Worm (Caenorhabditis elegans) whole organism, L3 larva: ENCODE measurements around the gene txt-14.

Experiments
- R02D3.7 ChIP-seq: fragments of 150-350 bp; optimal IDR thresholded peaks from 2 replicates; lab custom pipeline; 2014; ENCODE audit warnings: missing biosample characterization, missing genetic modification characterization
- aly-2 ChIP-seq: fragments of 150-350 bp; optimal IDR thresholded peaks from 2 replicates; lab custom pipeline; 2014; ENCODE audit warnings: missing biosample characterization, missing genetic modification characterization
- ceh-16 ChIP-seq: sonication (generic microtip); optimal IDR thresholded peaks from 2 replicates; lab custom pipeline; 2017; ENCODE audit warnings: missing biosample characterization, missing genetic modification characterization
- ceh-28 ChIP-seq: fragments of 150-350 bp; optimal IDR thresholded peaks from 2 replicates; lab custom pipeline; 2014; ENCODE audit warnings: missing biosample characterization, missing genetic modification reagents, missing genetic modification characterization
- ceh-82 ChIP-seq: fragments of 150-350 bp; optimal IDR thresholded peaks from 2 replicates; lab custom pipeline; 2014; ENCODE audit warnings: missing biosample characterization, missing genetic modification characterization
- daf-12 ChIP-seq: fragments of 150-350 bp; optimal IDR thresholded peaks from 2 replicates; lab custom pipeline; 2014; ENCODE audit warnings: missing biosample characterization, missing genetic modification reagents, missing genetic modification characterization
- egl-27 ChIP-seq: sonication (generic microtip); optimal IDR thresholded peaks from 4 replicates; lab custom pipeline; 2017; ENCODE audit warnings: missing biosample characterization, missing genetic modification reagents, missing genetic modification characterization
- egl-5 ChIP-seq: fragments of 150-350 bp; optimal IDR thresholded peaks from 2 replicates; lab custom pipeline; 2017; ENCODE audit warnings: missing biosample characterization, missing genetic modification reagents, missing genetic modification characterization, inconsistent platforms
- elt-2 ChIP-seq: sonication (generic microtip); optimal IDR thresholded peaks from 2 replicates; lab custom pipeline; 2016; ENCODE audit warnings: missing genetic modification reagents, mild to moderate bottlenecking, missing genetic modification characterization, missing compliant biosample characterization
- fkh-10 ChIP-seq: sonication (generic microtip); optimal IDR thresholded peaks from 2 replicates; lab custom pipeline; 2017; ENCODE audit warnings: missing biosample characterization, missing genetic modification reagents, missing genetic modification characterization
- fkh-2 ChIP-seq: fragments of 150-350 bp; optimal IDR thresholded peaks from 2 replicates; lab custom pipeline; 2014; ENCODE audit warnings: missing biosample characterization, missing genetic modification reagents, missing genetic modification characterization
- hmg-11 ChIP-seq: sonication (generic microtip); optimal IDR thresholded peaks from 2 replicates; lab custom pipeline; 2016; ENCODE audit warnings: missing genetic modification characterization, missing compliant biosample characterization
- jun-1 ChIP-seq: fragments of 150-350 bp; optimal IDR thresholded peaks from 2 replicates; lab custom pipeline; 2014; ENCODE audit warnings: missing biosample characterization, missing genetic modification reagents, missing genetic modification characterization
- lin-15B ChIP-seq: fragments of 150-350 bp; optimal IDR thresholded peaks from 2 replicates; lab custom pipeline; 2014; ENCODE audit warnings: missing biosample characterization, missing genetic modification characterization
- lin-39 ChIP-seq: fragments of 150-350 bp; optimal IDR thresholded peaks from 2 replicates; lab custom pipeline; 2018; ENCODE audit warnings: missing biosample characterization, missing genetic modification reagents, missing genetic modification characterization
- lsy-12 ChIP-seq: sonication (generic microtip); optimal IDR thresholded peaks from 2 replicates; lab custom pipeline; 2016; ENCODE audit warnings: mild to moderate bottlenecking, missing genetic modification characterization, missing compliant biosample characterization
- mdl-1 ChIP-seq: fragments of 150-350 bp; optimal IDR thresholded peaks from 2 replicates; lab custom pipeline; 2014; ENCODE audit warnings: missing biosample characterization, missing genetic modification characterization
- mml-1 ChIP-seq: fragments of 150-350 bp; sonication (generic microtip); optimal IDR thresholded peaks from 3 replicates; lab custom pipeline; 2014; ENCODE audit warnings: missing biosample characterization, missing genetic modification characterization
- nfya-1 ChIP-seq: sonication (generic microtip); optimal IDR thresholded peaks from 2 replicates; lab custom pipeline; 2017; ENCODE audit warnings: missing genetic modification characterization, mild to moderate bottlenecking, missing compliant biosample characterization, antibody characterized with exemption, moderate library complexity; ENCODE audit not compliant: insufficient read depth
- nhr-11 ChIP-seq: fragments of 150-350 bp; optimal IDR thresholded peaks from 2 replicates; lab custom pipeline; 2014; ENCODE audit warnings: missing biosample characterization, missing genetic modification characterization
- nhr-12 ChIP-seq: fragments of 150-350 bp; optimal IDR thresholded peaks from 2 replicates; lab custom pipeline; 2014; ENCODE audit warnings: missing biosample characterization, missing genetic modification characterization
- nhr-23 ChIP-seq: fragments of 150-350 bp; optimal IDR thresholded peaks from 2 replicates; lab custom pipeline; 2014; ENCODE audit warnings: missing biosample characterization, missing genetic modification reagents, missing genetic modification characterization
- nhr-237 ChIP-seq: fragments of 150-350 bp; optimal IDR thresholded peaks from 2 replicates; lab custom pipeline; 2014; ENCODE audit warnings: missing biosample characterization, missing genetic modification characterization
- nhr-25 ChIP-seq: sonication (generic microtip); optimal IDR thresholded peaks from 2 replicates; lab custom pipeline; 2017; ENCODE audit warnings: missing biosample characterization, missing genetic modification characterization
- nhr-67 ChIP-seq: fragments of 150-350 bp; optimal IDR thresholded peaks from 2 replicates; lab custom pipeline; 2014; ENCODE audit warnings: missing biosample characterization, missing genetic modification characterization
- pha-4 ChIP-seq: fragments of 150-350 bp; optimal IDR thresholded peaks from 2 replicates; lab custom pipeline; 2014; ENCODE audit warnings: missing biosample characterization, missing genetic modification reagents, missing genetic modification characterization
- pqm-1 ChIP-seq: fragments of 150-350 bp; optimal IDR thresholded peaks from 2 replicates; lab custom pipeline; 2017; ENCODE audit warnings: missing biosample characterization, missing genetic modification characterization, inconsistent platforms
- sea-2 ChIP-seq: fragments of 150-350 bp; sonication (generic microtip); optimal IDR thresholded peaks from 4 replicates; lab custom pipeline; 2014; ENCODE audit warnings: missing biosample characterization, missing genetic modification reagents, missing genetic modification characterization
- skn-1 ChIP-seq: fragments of 150-350 bp; optimal IDR thresholded peaks from 2 replicates; lab custom pipeline; 2014; ENCODE audit warnings: missing biosample characterization, missing genetic modification characterization
- snpc-4 ChIP-seq: fragments of 150-350 bp; optimal IDR thresholded peaks from 2 replicates; lab custom pipeline; 2014; ENCODE audit warnings: missing biosample characterization, missing genetic modification characterization
- unc-39 ChIP-seq: sonication (generic microtip); optimal IDR thresholded peaks from 4 replicates; lab custom pipeline; 2017; ENCODE audit warnings: missing biosample characterization, missing genetic modification characterization
- zag-1 ChIP-seq: fragments of 150-350 bp; optimal IDR thresholded peaks from 2 replicates; lab custom pipeline; 2014; ENCODE audit warnings: missing biosample characterization, missing genetic modification characterization
- ztf-11 ChIP-seq: fragments of 150-350 bp; optimal IDR thresholded peaks from 2 replicates; lab custom pipeline; 2014; ENCODE audit warnings: missing biosample characterization, missing genetic modification characterization

The txt-14 gene

DNA sequence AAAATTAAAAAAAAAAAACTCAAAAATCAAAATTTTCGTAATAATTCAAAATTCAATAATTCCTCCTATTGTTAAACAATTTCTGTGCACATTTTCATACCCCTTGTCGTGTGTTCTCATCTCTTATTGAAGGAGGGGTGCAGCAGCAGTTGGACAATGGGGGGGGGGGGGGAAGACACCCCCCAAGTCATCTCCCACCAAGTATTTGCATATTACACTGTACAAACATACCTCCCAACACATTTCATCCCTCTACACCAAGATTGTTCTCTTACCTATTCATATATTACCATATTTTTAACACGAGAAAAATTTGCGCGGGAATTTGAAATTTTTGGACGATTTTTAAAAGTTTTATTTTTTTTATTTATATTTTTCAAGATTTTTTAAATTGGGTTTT, 13.8 kb downstream of the txt-14 start:
- peak; percentile 21 for TF ChIP-seq hmg-11 (tag; lab: Kevin White, UChicago)
- TF ChIP-seq nfya-1 = no peak
- TF ChIP-seq nhr-237 = no peak
- peak; percentile 17 for TF ChIP-seq pha-4 (tag; lab: Kevin White, UChicago)
- TF ChIP-seq fkh-2 (tag; lab: Kevin White, UChicago) = no peak
- TF ChIP-seq snpc-4 (tag; lab: Kevin White, UChicago) = no peak
- TF ChIP-seq mml-1 (tag; lab: Kevin White, UChicago) = no peak
- TF ChIP-seq unc-39 (tag; lab: Kevin White, UChicago) = no peak
- no peak for TF ChIP-seq skn-1 (tag; lab: Kevin White, UChicago)

DNA sequence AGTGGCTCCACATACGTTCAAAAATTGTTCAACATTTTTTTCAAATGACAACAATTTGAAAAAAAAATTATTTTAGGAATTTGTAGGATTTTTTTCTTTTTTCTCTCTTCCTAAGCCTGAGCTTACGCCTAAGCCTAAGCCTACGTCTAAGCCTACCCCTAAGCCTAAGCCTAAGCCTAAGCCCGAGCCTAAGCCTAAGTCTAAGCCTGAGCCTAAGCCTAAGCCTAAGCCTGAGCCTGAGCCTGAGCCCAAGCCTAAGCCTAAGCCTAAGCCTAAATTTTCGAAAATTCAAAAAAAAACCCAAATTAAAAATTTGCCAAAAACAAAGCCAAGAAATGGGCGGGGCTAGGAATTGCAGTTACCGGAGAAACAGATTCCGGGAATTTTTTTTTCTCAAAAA, 15.3 kb downstream of the txt-14 start:
- no peak for TF ChIP-seq lsy-12
- no peak for TF ChIP-seq jun-1 (tag; lab: Kevin White, UChicago)
- TF ChIP-seq zag-1 = no peak
- no peak for TF ChIP-seq nhr-11
- TF ChIP-seq aly-2 (tag; lab: Kevin White, UChicago) = no peak
- no peak for TF ChIP-seq R02D3.7
- no peak for TF ChIP-seq egl-5
- no peak for TF ChIP-seq nfya-1
- no peak for TF ChIP-seq nhr-67
- no peak for TF ChIP-seq sea-2 (GFP tag; lab: Kevin White, UChicago)
- no peak for TF ChIP-seq fkh-10 (GFP tag; lab: Kevin White, UChicago)
- no peak for TF ChIP-seq ceh-82
- TF ChIP-seq unc-39 (tag; lab: Kevin White, UChicago) = no peak
- TF ChIP-seq ceh-16 = no peak
- TF ChIP-seq mdl-1 (tag; lab: Kevin White, UChicago) = no peak
- TF ChIP-seq snpc-4 (tag; lab: Kevin White, UChicago) = no peak
- TF ChIP-seq egl-27 (tag; lab: Kevin White, UChicago) = no peak

DNA sequence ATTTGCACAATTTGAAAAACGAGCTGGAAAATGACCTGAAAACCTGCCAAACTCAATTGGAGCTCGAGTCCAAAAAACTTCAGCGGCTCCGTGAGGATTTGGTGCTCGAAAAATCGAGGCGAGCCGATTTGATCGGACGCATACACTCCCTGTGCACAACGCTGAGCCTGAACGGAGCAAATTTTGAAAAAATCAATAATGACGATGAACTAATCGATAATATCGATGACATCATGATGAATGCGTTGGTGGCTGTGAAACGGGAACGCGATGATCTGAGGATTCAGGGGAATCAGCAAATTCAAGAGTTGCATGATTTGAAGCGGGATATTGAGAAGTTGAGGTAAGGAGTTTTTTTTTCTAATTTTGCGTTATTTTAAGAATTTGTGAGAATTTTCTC, 23.1 kb downstream of the txt-14 start:
- TF ChIP-seq ceh-28 (tag; lab: Kevin White, UChicago) = peak; percentile 42
- TF ChIP-seq pqm-1 (tag; lab: Kevin White, UChicago) = no peak
- TF ChIP-seq, all 47 proteins: peak for 1

DNA sequence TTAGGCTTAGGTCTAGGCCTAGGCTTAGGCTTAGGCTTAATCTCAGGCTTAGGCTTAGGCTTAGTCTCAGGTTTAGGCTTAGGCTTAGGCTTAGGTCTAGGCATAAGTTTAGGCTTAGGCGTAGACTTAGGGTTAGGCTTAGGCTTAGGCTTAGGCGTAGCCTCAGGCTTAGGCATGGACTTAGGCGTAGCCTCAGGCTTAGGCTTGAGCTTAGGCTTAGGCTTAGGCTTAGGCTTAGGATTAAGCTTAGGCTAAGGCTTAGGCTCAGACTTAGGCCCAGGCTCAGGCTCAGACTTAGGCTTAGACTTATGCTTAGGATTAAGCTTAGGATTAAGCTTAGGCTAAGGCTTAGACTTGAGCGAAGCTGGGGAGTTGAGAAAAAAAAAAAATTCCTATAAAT, 30.7 kb downstream of the txt-14 start:
- TF ChIP-seq ztf-11 (tag; lab: Kevin White, UChicago) (no peak), mdl-1 (tag; lab: Kevin White, UChicago) (no peak), R02D3.7 (no peak)

DNA sequence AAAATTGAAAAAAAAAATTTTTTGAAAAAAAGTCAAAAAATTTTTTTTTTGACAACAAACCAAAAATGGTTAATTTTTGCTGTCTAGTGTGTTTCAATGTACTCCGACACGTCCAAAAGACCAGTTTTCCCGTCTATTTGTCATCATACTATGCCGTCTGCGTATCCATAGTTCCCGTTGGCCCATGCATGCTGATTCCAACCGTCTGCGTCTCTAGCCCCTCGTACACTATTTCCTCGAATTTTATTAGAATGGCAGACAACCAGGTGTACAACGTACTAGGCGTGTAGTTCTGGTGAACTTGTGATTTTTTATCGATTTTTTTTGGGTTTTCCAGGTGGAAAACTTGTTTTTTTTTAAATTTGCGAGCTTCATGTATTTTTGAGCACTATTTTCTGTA, 32.0 kb downstream of the txt-14 start:
- TF ChIP-seq nhr-12 = no peak
- TF ChIP-seq skn-1 (tag; lab: Kevin White, UChicago) = peak; percentile 98
- no peak for TF ChIP-seq sea-2 (GFP tag; lab: Kevin White, UChicago)
- peak; percentile 26 for TF ChIP-seq lin-15B (tag; lab: Kevin White, UChicago)
- peak; percentile 6 for TF ChIP-seq snpc-4 (tag; lab: Kevin White, UChicago)
- TF ChIP-seq unc-39 (tag; lab: Kevin White, UChicago) = no peak
- no peak for TF ChIP-seq fkh-10 (GFP tag; lab: Kevin White, UChicago)
- peak; percentile 63 for TF ChIP-seq nfya-1
- peak; percentile 83 for TF ChIP-seq pha-4 (tag; lab: Kevin White, UChicago)
- peak; percentile 45 for TF ChIP-seq jun-1 (tag; lab: Kevin White, UChicago)
- TF ChIP-seq nhr-23 (tag; lab: Kevin White, UChicago) = peak; percentile 17
- no peak for TF ChIP-seq egl-5
- no peak for TF ChIP-seq mml-1 (tag; lab: Kevin White, UChicago)
- no peak for TF ChIP-seq daf-12 (tag; lab: Kevin White, UChicago)
- TF ChIP-seq ztf-11 (tag; lab: Kevin White, UChicago) = no peak
- TF ChIP-seq ceh-28 (tag; lab: Kevin White, UChicago) = peak; percentile 74
- peak; percentile 73 for TF ChIP-seq elt-2 (tag; lab: Kevin White, UChicago)
- TF ChIP-seq nhr-11 = no peak
- no peak for TF ChIP-seq nhr-67
- TF ChIP-seq fkh-2 (tag; lab: Kevin White, UChicago) = no peak
- TF ChIP-seq ceh-82 = no peak
- no peak for TF ChIP-seq lin-39
- peak; percentile 70 for TF ChIP-seq nhr-25 (tag; lab: Kevin White, UChicago)
- peak; percentile 74 for TF ChIP-seq pqm-1 (tag; lab: Kevin White, UChicago)
